Fruit fly (Drosophila melanogaster) whole organism, prepupa: ENCODE measurements around the gene Iyd.

ENCODE experiments used
- Blimp-1 ChIP-seq: fragments of 200-800 bp; sonication (Bioruptor generic); optimal IDR thresholded peaks from 3 replicates; lab custom pipeline; 2017; ENCODE audit warnings: missing biosample characterization, missing genetic modification characterization, mild to moderate bottlenecking, moderate library complexity, missing genetic modification reagents
- CG10669 ChIP-seq: fragments of 200-800 bp; sonication (Bioruptor generic); optimal IDR thresholded peaks from 3 replicates; lab custom pipeline; 2018; ENCODE audit warnings: missing biosample characterization, mild to moderate bottlenecking, missing genetic modification characterization, moderate library complexity
- CG11294 ChIP-seq: fragments of 200-800 bp; sonication (Bioruptor generic); IDR thresholded peaks from 2 replicates; pipeline ENCODE4 v1.3.6; 2022; ENCODE audit warnings: missing biosample characterization, missing genetic modification characterization
- CG11762 ChIP-seq: fragments of 200-800 bp; sonication (Bioruptor generic); optimal IDR thresholded peaks from 3 replicates; lab custom pipeline; 2016; ENCODE audit warnings: missing biosample characterization, missing genetic modification characterization; ENCODE audit not compliant: insufficient read depth
- CG11902 ChIP-seq: fragments of 200-800 bp; sonication (Bioruptor generic); optimal IDR thresholded peaks from 3 replicates; lab custom pipeline; 2016; ENCODE audit warnings: missing biosample characterization, missing genetic modification characterization
- CG1621 ChIP-seq: fragments of 200-800 bp; sonication (Bioruptor generic); optimal IDR thresholded peaks from 3 replicates; lab custom pipeline; 2018; ENCODE audit warnings: missing biosample characterization, mild to moderate bottlenecking, missing genetic modification characterization
- CG16779 ChIP-seq: fragments of 200-800 bp; sonication (Bioruptor generic); optimal IDR thresholded peaks from 3 replicates; lab custom pipeline; 2017; ENCODE audit warnings: missing biosample characterization, mild to moderate bottlenecking, missing genetic modification characterization
- CG3032 ChIP-seq: fragments of 200-800 bp; optimal IDR thresholded peaks from 2 replicates; lab custom pipeline; 2019; ENCODE audit warnings: missing biosample characterization, mild to moderate bottlenecking, missing genetic modification characterization, moderate library complexity
- CG31627 ChIP-seq: fragments of 200-800 bp; sonication (Bioruptor generic); optimal IDR thresholded peaks from 3 replicates; lab custom pipeline; 2016; ENCODE audit warnings: missing biosample characterization, missing genetic modification characterization
- CG32006 ChIP-seq: fragments of 200-800 bp; sonication (Bioruptor generic); optimal IDR thresholded peaks from 3 replicates; lab custom pipeline; 2017; ENCODE audit warnings: missing biosample characterization, mild to moderate bottlenecking, missing genetic modification characterization
- CG3919 ChIP-seq: fragments of 200-800 bp; sonication (Bioruptor generic); optimal IDR thresholded peaks from 3 replicates; lab custom pipeline; 2016; ENCODE audit warnings: missing biosample characterization, missing genetic modification characterization
- CG6163 ChIP-seq: fragments of 200-800 bp; sonication (Bioruptor generic); IDR thresholded peaks from 3 replicates; pipeline ENCODE4 v1.3.6; 2022; ENCODE audit warnings: missing biosample characterization, missing genetic modification characterization
- CG6276 ChIP-seq: fragments of 200-800 bp; sonication (Bioruptor generic); optimal IDR thresholded peaks from 2 replicates; lab custom pipeline; 2017; ENCODE audit warnings: missing biosample characterization, mild to moderate bottlenecking, missing genetic modification characterization
- CG6792 ChIP-seq: fragments of 200-800 bp; sonication (Bioruptor generic); optimal IDR thresholded peaks from 3 replicates; lab custom pipeline; 2016; ENCODE audit warnings: missing biosample characterization, missing genetic modification characterization
- CG6854 ChIP-seq: fragments of 200-800 bp; sonication (Bioruptor generic); optimal IDR thresholded peaks from 2 replicates; lab custom pipeline; 2017; ENCODE audit warnings: missing biosample characterization, mild to moderate bottlenecking, missing genetic modification characterization
- CG7368 ChIP-seq: fragments of 200-800 bp; sonication (Bioruptor generic); optimal IDR thresholded peaks from 3 replicates; lab custom pipeline; 2016; ENCODE audit warnings: missing biosample characterization, missing genetic modification characterization
- CG8119 ChIP-seq: fragments of 200-800 bp; sonication (Bioruptor generic); IDR thresholded peaks from 3 replicates; pipeline ENCODE4 v1.3.6; 2022; ENCODE audit warnings: missing biosample characterization, missing genetic modification characterization
- CG8632 ChIP-seq: fragments of 200-800 bp; sonication (Bioruptor generic); optimal IDR thresholded peaks from 3 replicates; lab custom pipeline; 2016; ENCODE audit warnings: missing biosample characterization, missing genetic modification characterization
- CG9139 ChIP-seq: fragments of 200-800 bp; sonication (Bioruptor generic); optimal IDR thresholded peaks from 3 replicates; lab custom pipeline; 2017; ENCODE audit warnings: missing biosample characterization, mild to moderate bottlenecking, missing genetic modification characterization
- Eip75B ChIP-seq: fragments of 200-800 bp; sonication (Bioruptor generic); optimal IDR thresholded peaks from 3 replicates; lab custom pipeline; 2016; ENCODE audit warnings: missing biosample characterization, missing genetic modification characterization
- Eip78C ChIP-seq: fragments of 200-800 bp; sonication (Bioruptor generic); peaks from one replicate; lab custom pipeline; 2016; ENCODE audit warnings: missing biosample characterization, missing genetic modification characterization
- Eip93F ChIP-seq: fragments of 200-800 bp; sonication (Bioruptor generic); optimal IDR thresholded peaks from 2 replicates; lab custom pipeline; 2016; ENCODE audit warnings: missing biosample characterization, mild to moderate bottlenecking, missing genetic modification characterization
- Ets96B ChIP-seq: fragments of 200-800 bp; optimal IDR thresholded peaks from 2 replicates; lab custom pipeline; 2019; ENCODE audit warnings: missing biosample characterization, mild to moderate bottlenecking, missing genetic modification characterization, moderate library complexity
- Gug ChIP-seq: fragments of 200-800 bp; sonication (Bioruptor generic); IDR thresholded peaks from 2 replicates; pipeline ENCODE4 v1.3.6; 2022; ENCODE audit warnings: missing biosample characterization, missing genetic modification characterization
- Hr38 ChIP-seq: sonication (Bioruptor generic); optimal IDR thresholded peaks from 2 replicates; lab custom pipeline; 2016; ENCODE audit warnings: missing biosample characterization, missing genetic modification characterization
- Hr39 ChIP-seq: fragments of 200-800 bp; sonication (Bioruptor generic); optimal IDR thresholded peaks from 2 replicates; lab custom pipeline; 2016; ENCODE audit warnings: missing biosample characterization, missing genetic modification characterization
- Lpt ChIP-seq: fragments of 200-800 bp; sonication (Bioruptor generic); optimal IDR thresholded peaks from 3 replicates; lab custom pipeline; 2016; ENCODE audit warnings: missing biosample characterization, missing genetic modification characterization
- Met ChIP-seq: fragments of 200-800 bp; sonication (Bioruptor generic); optimal IDR thresholded peaks from 3 replicates; lab custom pipeline; 2016; ENCODE audit warnings: missing biosample characterization, missing genetic modification characterization
- OdsH ChIP-seq: fragments of 200-800 bp; sonication (Bioruptor generic); optimal IDR thresholded peaks from 3 replicates; lab custom pipeline; 2016; ENCODE audit warnings: missing biosample characterization, missing genetic modification characterization
- Smox ChIP-seq: fragments of 200-800 bp; sonication (Bioruptor generic); optimal IDR thresholded peaks from 3 replicates; lab custom pipeline; 2016; ENCODE audit warnings: missing biosample characterization, missing genetic modification characterization
- Sox102F ChIP-seq: fragments of 200-800 bp; sonication (Bioruptor generic); optimal IDR thresholded peaks from 2 replicates; lab custom pipeline; 2016; ENCODE audit warnings: missing biosample characterization, mild to moderate bottlenecking, missing genetic modification characterization
- Sox14 ChIP-seq: fragments of 200-800 bp; sonication (Bioruptor generic); optimal IDR thresholded peaks from 3 replicates; lab custom pipeline; 2016; ENCODE audit warnings: missing biosample characterization, missing genetic modification characterization
- Sox15 ChIP-seq: fragments of 200-800 bp; sonication (Bioruptor generic); optimal IDR thresholded peaks from 3 replicates; lab custom pipeline; 2016; ENCODE audit warnings: missing biosample characterization, missing genetic modification characterization
- achi ChIP-seq: fragments of 200-800 bp; sonication (Bioruptor generic); optimal IDR thresholded peaks from 3 replicates; lab custom pipeline; 2016; ENCODE audit warnings: missing biosample characterization, missing genetic modification characterization
- acj6 ChIP-seq: fragments of 200-800 bp; sonication (Bioruptor generic); optimal IDR thresholded peaks from 3 replicates; lab custom pipeline; 2016; ENCODE audit warnings: missing biosample characterization, missing genetic modification characterization
- dsx ChIP-seq: fragments of 200-800 bp; optimal IDR thresholded peaks from 3 replicates; lab custom pipeline; 2019; ENCODE audit warnings: missing biosample characterization, mild to moderate bottlenecking, missing genetic modification characterization, moderate library complexity; ENCODE audit not compliant: poor library complexity, severe bottlenecking
- esn ChIP-seq: fragments of 200-800 bp; sonication (Bioruptor generic); optimal IDR thresholded peaks from 2 replicates; lab custom pipeline; 2016; ENCODE audit warnings: missing biosample characterization, mild to moderate bottlenecking, missing genetic modification characterization, moderate library complexity
- fd85E ChIP-seq: fragments of 200-800 bp; sonication (Bioruptor generic); optimal IDR thresholded peaks from 3 replicates; lab custom pipeline; 2016; ENCODE audit warnings: missing biosample characterization, missing genetic modification characterization
- fkh ChIP-seq: fragments of 200-800 bp; sonication (Bioruptor generic); optimal IDR thresholded peaks from 3 replicates; lab custom pipeline; 2017; ENCODE audit warnings: missing biosample characterization, mild to moderate bottlenecking, missing genetic modification characterization, moderate library complexity
- net ChIP-seq: fragments of 200-800 bp; sonication (Bioruptor generic); optimal IDR thresholded peaks from 3 replicates; lab custom pipeline; 2016; ENCODE audit warnings: missing biosample characterization, missing genetic modification characterization
- pdm3 ChIP-seq: fragments of 200-800 bp; sonication (Bioruptor generic); optimal IDR thresholded peaks from 3 replicates; lab custom pipeline; 2016; ENCODE audit warnings: missing biosample characterization, missing genetic modification characterization
- salr ChIP-seq, 2 experiments: fragments of 200-800 bp; sonication (Bioruptor generic); optimal IDR thresholded peaks; 3 replicates each; lab custom pipeline; 2016 to 2018; ENCODE audit warnings: missing biosample characterization in 2 of 2, missing genetic modification characterization in 2 of 2, mild to moderate bottlenecking in 1 of 2
- spab ChIP-seq: fragments of 200-800 bp; sonication (Bioruptor generic); optimal IDR thresholded peaks from 2 replicates; lab custom pipeline; 2017; ENCODE audit warnings: missing biosample characterization, mild to moderate bottlenecking, missing genetic modification characterization, missing genetic modification reagents
- ss ChIP-seq, 2 experiments: fragments of 200-800 bp; sonication (Bioruptor generic); optimal IDR thresholded peaks; 2 replicates in 1 of 2; 3 replicates in 1 of 2; lab custom pipeline; 2017 to 2018; ENCODE audit warnings: mild to moderate bottlenecking in 2 of 2, missing biosample characterization in 2 of 2, missing genetic modification characterization in 2 of 2, moderate library complexity in 1 of 2
- svp ChIP-seq: fragments of 200-800 bp; sonication (Bioruptor generic); peaks from one replicate; lab custom pipeline; 2016; ENCODE audit warnings: missing biosample characterization, missing genetic modification characterization
- topi ChIP-seq: fragments of 200-800 bp; sonication (Bioruptor generic); optimal IDR thresholded peaks from 3 replicates; lab custom pipeline; 2016; ENCODE audit warnings: missing biosample characterization, missing genetic modification characterization

The Iyd gene

dm6 chr3L:11064689-11065088 lies 31.4 kb downstream of the Iyd start, which contains the start of the genes CG32075, CG45101 and SuUR (continued):
- TF ChIP-seq dsx (GFP tag; lab: Kevin White, UChicago) (peak; percentile 66), CG9139 (GFP tag; lab: Kevin White, UChicago) (no peak), net (GFP tag; lab: Kevin White, UChicago) (peak; percentile 73), Hr39 (GFP tag; lab: Kevin White, UChicago) (peak; percentile 92), CG11902 (peak; percentile 73), CG8632 (peak; percentile 73), CG6276 (GFP tag; lab: Kevin White, UChicago) (no peak), Eip75B (GFP tag; lab: Kevin White, UChicago) (peak; percentile 83), CG6854 (GFP tag; lab: Kevin White, UChicago) (no peak), pdm3 (GFP tag; lab: Kevin White, UChicago) (peak; percentile 90), Sox14 (GFP tag; lab: Kevin White, UChicago) (peak; percentile 89), OdsH (GFP tag; lab: Kevin White, UChicago) (peak; percentile 89)
- TF ChIP-seq, all 60 proteins: peak for 51

- TF ChIP-seq Eip78C (GFP tag; lab: Kevin White, UChicago), result peak; percentile 32
- peak; percentile 5 for TF ChIP-seq fkh
- no peak for TF ChIP-seq acj6
- no peak for TF ChIP-seq Eip93F
These were observed 33.6 kb downstream of the Iyd start, which contains the start of gene CG32069 for dm6 chr3L:11062441-11062840. Gene CG32069 (minus strand): TSS chr3L:11062614.

- TF ChIP-seq Smox (GFP tag; lab: Kevin White, UChicago) (peak; percentile 75), Hr38 (GFP tag; lab: Kevin White, UChicago) (no peak), dsx (GFP tag; lab: Kevin White, UChicago) (peak; percentile 83), CG6792 (GFP tag; lab: Kevin White, UChicago) (peak; percentile 75), CG11294 (GFP tag; lab: Robert Waterston, UW) (peak; percentile 41; the same call in 1 of the 2 replicates), CG3919 (peak; percentile 75), spab (peak; percentile 43), CG16779 (tag; lab: Kevin White, UChicago) (peak; percentile 33), CG3032 (peak; percentile 73), ss (GFP tag; optimal IDR thresholded peaks at IDR 0.05; lab: Kevin White, UChicago) (peak; percentile 52 to 62), CG11762 (GFP tag; lab: Kevin White, UChicago) (peak; percentile 35), CG6276 (GFP tag; lab: Kevin White, UChicago) (peak; percentile 76), acj6 (peak; percentile 73), Sox15 (GFP tag; lab: Kevin White, UChicago) (peak; percentile 20), fkh (peak; percentile 49), Lpt (peak; percentile 61), esn (GFP tag; lab: Kevin White, UChicago) (peak; percentile 85), CG31627 (peak; percentile 72), fd85E (GFP tag; lab: Kevin White, UChicago) (no peak), CG10669 (peak; percentile 58), Blimp-1 (GFP tag; lab: Kevin White, UChicago) (peak; percentile 9), topi (GFP tag; lab: Kevin White, UChicago) (peak; percentile 79), Sox102F (GFP tag; lab: Kevin White, UChicago) (peak; percentile 66), CG6163 (GFP tag; lab: Robert Waterston, UW) (peak; percentile 70), Met (peak; percentile 79), CG32006 (peak; percentile 81), achi (GFP tag; lab: Kevin White, UChicago) (peak; percentile 73), Sox14 (GFP tag; lab: Kevin White, UChicago) (peak; percentile 76), Eip75B (GFP tag; lab: Kevin White, UChicago) (peak; percentile 67), CG6854 (GFP tag; lab: Kevin White, UChicago) (peak; percentile 19), Gug (peak; percentile 41), CG1621 (no peak), Hr39 (GFP tag; lab: Kevin White, UChicago) (peak; percentile 65), OdsH (GFP tag; lab: Kevin White, UChicago) (peak; percentile 78), svp (GFP tag; lab: Kevin White, UChicago) (no peak), salr (GFP tag; optimal IDR thresholded peaks at IDR 0.05; lab: Kevin White, UChicago) (peak in 1 of 2 experiments; percentile 44), Ets96B (tag; lab: Kevin White, UChicago) (peak; percentile 77), CG7368 (GFP tag; lab: Kevin White, UChicago) (peak; percentile 52), pdm3 (GFP tag; lab: Kevin White, UChicago) (peak; percentile 78), Eip78C (GFP tag; lab: Kevin White, UChicago) (peak; percentile 95), CG8119 (GFP tag; lab: Robert Waterston, UW) (peak; percentile 81; the same call in 2 of the 3 replicates)
These were observed 34.8 kb downstream of the Iyd start, which contains the start of the genes CG6321 and Blos2 for dm6 chr3L:11061200-11061599. Gene CG6321 (minus strand): TSS chr3L:11061224. Gene Blos2 (plus strand): TSS chr3L:11061571.
